Worm (Caenorhabditis elegans): ENCODE data around the gene ZK632.4.

The ZK632.4 gene

ce11 chrIII:9813146-9813545, 5.9 kb upstream of the ZK632.4 start, which contains the start of gene ZK632.14:
Gene ZK632.14 (plus strand): TSS chrIII:9813446.
- TF ChIP-seq elt-2 (tag; optimal IDR thresholded peaks at IDR 0.05) (no peak), ztf-11 (tag; optimal IDR thresholded peaks at IDR 0.05) (no peak), unc-30 (tag; optimal IDR thresholded peaks at IDR 0.05) (no peak), lir-3 (tag; optimal IDR thresholded peaks at IDR 0.05; ENCODE audit: poor library complexity) (no peak), elt-3 (tag; optimal IDR thresholded peaks at IDR 0.05) (no peak), pax-3 (tag; optimal IDR thresholded peaks at IDR 0.05) (no peak), ets-5 (GFP tag; IDR thresholded peaks at IDR 0.05) (no peak), nhr-76 (tag; optimal IDR thresholded peaks at IDR 0.05) (no peak), pqm-1 (tag; optimal IDR thresholded peaks at IDR 0.05) (no peak), hpl-2 (GFP tag; optimal IDR thresholded peaks at IDR 0.05) (no peak), aha-1 (tag; optimal IDR thresholded peaks at IDR 0.05) (no peak), ceh-90 (tag; optimal IDR thresholded peaks at IDR 0.05) (no peak), sox-4 (tag; optimal IDR thresholded peaks at IDR 0.05) (no peak), egl-13 (tag; optimal IDR thresholded peaks at IDR 0.05) (no peak), jun-1 (tag; optimal IDR thresholded peaks at IDR 0.05) (no peak), nhr-47 (tag; optimal IDR thresholded peaks at IDR 0.05) (no peak), ztf-4 (tag; optimal IDR thresholded peaks at IDR 0.05) (no peak), nhr-11 (tag; optimal IDR thresholded peaks at IDR 0.05) (no peak), C04F5.9 (tag; optimal IDR thresholded peaks at IDR 0.05) (no peak), ceh-82 (tag; optimal IDR thresholded peaks at IDR 0.05) (no peak)

- TF ChIP-seq snpc-4 (tag; optimal IDR thresholded peaks at IDR 0.05), result peak; percentile 34
- peak; percentile 21 for TF ChIP-seq lin-14 (GFP tag; optimal IDR thresholded peaks at IDR 0.05)
- no peak for TF ChIP-seq xbp-1 (tag; optimal IDR thresholded peaks at IDR 0.05)
- peak; percentile 25 for TF ChIP-seq lir-3 (tag; optimal IDR thresholded peaks at IDR 0.05; ENCODE audit: poor library complexity)
- no peak for TF ChIP-seq aha-1 (tag; optimal IDR thresholded peaks at IDR 0.05)
- peak; percentile 17 to 27 for TF ChIP-seq efl-1 (optimal IDR thresholded peaks at IDR 0.05)
- no peak for TF ChIP-seq efl-1 (GFP tag; optimal IDR thresholded peaks at IDR 0.05 in 1 of 2)
- TF ChIP-seq nhr-90 (tag; optimal IDR thresholded peaks at IDR 0.05; ENCODE audit: poor library complexity), result peak; percentile 10
- peak; percentile 20 for TF ChIP-seq nhr-71 (tag; optimal IDR thresholded peaks at IDR 0.05)
- TF ChIP-seq lin-35 (GFP tag; optimal IDR thresholded peaks at IDR 0.05), result peak; percentile 8 to 29
- TF ChIP-seq unc-130 (tag; optimal IDR thresholded peaks at IDR 0.05), result no peak
- TF ChIP-seq isw-1 (GFP tag; IDR thresholded peaks at IDR 0.05), result peak; percentile 18; the same call in 1 of the 2 replicates
- TF ChIP-seq ceh-90 (tag; optimal IDR thresholded peaks at IDR 0.05), result peak; percentile 55
- TF ChIP-seq dsc-1 (tag; optimal IDR thresholded peaks at IDR 0.05), result peak; percentile 14
- TF ChIP-seq pax-3 (tag; optimal IDR thresholded peaks at IDR 0.05), result peak; percentile 61
- TF ChIP-seq ets-5 (GFP tag; IDR thresholded peaks at IDR 0.05), result no peak
- TF ChIP-seq sox-4 (tag; optimal IDR thresholded peaks at IDR 0.05), result peak; percentile 1
- TF ChIP-seq nhr-76 (tag; optimal IDR thresholded peaks at IDR 0.05), result no peak
- no peak for TF ChIP-seq unc-86 (tag; optimal IDR thresholded peaks at IDR 0.05)
- TF ChIP-seq nhr-47 (tag; optimal IDR thresholded peaks at IDR 0.05), result peak; percentile 54
- TF ChIP-seq skn-1 (tag; optimal IDR thresholded peaks at IDR 0.05), result peak; percentile 33
- peak; percentile 12 for TF ChIP-seq nhr-20 (tag; optimal IDR thresholded peaks at IDR 0.05)
- peak; percentile 47 for TF ChIP-seq fkh-8 (tag; optimal IDR thresholded peaks at IDR 0.05)
- TF ChIP-seq snu-23 (GFP tag; optimal IDR thresholded peaks at IDR 0.05), result peak; percentile 9
- no peak for TF ChIP-seq ces-1 (GFP tag; optimal IDR thresholded peaks at IDR 0.05)
- no peak for TF ChIP-seq hpl-2 (GFP tag; optimal IDR thresholded peaks at IDR 0.05)
- peak in 1 of 3 experiments; percentile 37 for TF ChIP-seq dpl-1 (GFP tag; optimal IDR thresholded peaks at IDR 0.05)
- peak; percentile 14 for TF ChIP-seq C04F5.9 (tag; optimal IDR thresholded peaks at IDR 0.05)
- TF ChIP-seq C16A3.4 (tag; optimal IDR thresholded peaks at IDR 0.05), result peak; percentile 45
- no peak for TF ChIP-seq ceh-8 (GFP tag; optimal IDR thresholded peaks at IDR 0.05)
- TF ChIP-seq egl-13 (tag; optimal IDR thresholded peaks at IDR 0.05), result peak; percentile 32
- peak; percentile 38; the same call in 1 of the 2 replicates for TF ChIP-seq unc-98 (GFP tag; IDR thresholded peaks at IDR 0.05)
- peak; percentile 44 to 83 for TF ChIP-seq lsy-2 (tag; optimal IDR thresholded peaks at IDR 0.05)
These were observed 925 bp upstream of the ZK632.4 start, which contains the start of gene gtap-2 for ce11 chrIII:9808179-9808578. Gene gtap-2 (plus strand): TSS chrIII:9808544.

Measured in whole organism, L1 larva.